Worm (Caenorhabditis elegans): ENCODE data around the gene adt-3.

ce11 chrX:3938950-3939349 lies 7.5 kb downstream of the adt-3 start, which contains the start of gene T19D2.3:
- no peak for TF ChIP-seq snpc-4 (tag; optimal IDR thresholded peaks at IDR 0.05)
- no peak for TF ChIP-seq elt-3 (tag; optimal IDR thresholded peaks at IDR 0.05)
- TF ChIP-seq ham-2 (GFP tag; optimal IDR thresholded peaks at IDR 0.05), result no peak
- no peak for TF ChIP-seq elt-1 (tag; optimal IDR thresholded peaks at IDR 0.05; ENCODE audit: borderline replicate concordance, insufficient read depth)
- no peak for TF ChIP-seq nhr-28 (tag; optimal IDR thresholded peaks at IDR 0.05)
- TF ChIP-seq unc-62 (GFP tag; optimal IDR thresholded peaks at IDR 0.05), result no peak
- no peak for TF ChIP-seq nhr-12 (tag; optimal IDR thresholded peaks at IDR 0.05)

Data from whole organism, mixed stage, embryonic.